Fruit fly (Drosophila melanogaster): ENCODE data around the gene CG15546.
A peak's percentile ranks its signal among the peaks of the same experiment; 100 is the strongest.

The CG15546 gene

dm6 chr3R:30859901-30860560 lies 16.0 kb downstream of the CG15546 start (continued):
- no peak for TF ChIP-seq Antp (GFP tag; optimal IDR thresholded peaks at IDR 0.05)
- TF ChIP-seq stwl (tag; optimal IDR thresholded peaks at IDR 0.05): no peak
- TF ChIP-seq klu (GFP tag; IDR thresholded peaks at IDR 0.05): no peak
- TF ChIP-seq Pdp1 (GFP tag; optimal IDR thresholded peaks at IDR 0.05): no peak
- no peak for TF ChIP-seq zen2 (GFP tag; IDR thresholded peaks at IDR 0.05; ENCODE audit: partially characterized antibody)
- TF ChIP-seq eyg (GFP tag; optimal IDR thresholded peaks at IDR 0.05): no peak
- TF ChIP-seq D (optimal IDR thresholded peaks at IDR 0.05): no peak
- no peak for TF ChIP-seq D (GFP tag; optimal IDR thresholded peaks at IDR 0.05)
- TF ChIP-seq tgo (GFP tag; IDR thresholded peaks at IDR 0.05): 0 out of 3 replicates have a peak, but pooled peaks have one; percentile 21
- TF ChIP-seq sens (GFP tag): peak; percentile 88
- no peak for TF ChIP-seq crp (GFP tag; optimal IDR thresholded peaks at IDR 0.05)
- TF ChIP-seq CG7556 (GFP tag; optimal IDR thresholded peaks at IDR 0.05): peak; percentile 40
- TF ChIP-seq Dbx (GFP tag; IDR thresholded peaks at IDR 0.05): no peak
- peak; percentile 16 for TF ChIP-seq CG30403 (GFP tag; optimal IDR thresholded peaks at IDR 0.05)
- no peak for TF ChIP-seq lmd (GFP tag; IDR thresholded peaks at IDR 0.05)
- no peak for TF ChIP-seq dan (GFP tag; IDR thresholded peaks at IDR 0.05)
- TF ChIP-seq CG14965 (GFP tag; optimal IDR thresholded peaks at IDR 0.05; ENCODE audit: borderline replicate concordance): no peak
- no peak for TF ChIP-seq Asciz (GFP tag; optimal IDR thresholded peaks at IDR 0.05)
- TF ChIP-seq HLH4C (GFP tag; IDR thresholded peaks at IDR 0.05; ENCODE audit: partially characterized antibody): no peak
- peak; percentile 35 for TF ChIP-seq lab (GFP tag; optimal IDR thresholded peaks at IDR 0.05)
- TF ChIP-seq onecut (GFP tag; IDR thresholded peaks at IDR 0.05): 0 out of 2 replicates have a peak, but pooled peaks have one; percentile 3
- no peak for TF ChIP-seq ap (GFP tag; IDR thresholded peaks at IDR 0.05)
- TF ChIP-seq CG10431 (GFP tag; optimal IDR thresholded peaks at IDR 0.05): peak; percentile 65
- TF ChIP-seq CG14710 (tag; optimal IDR thresholded peaks at IDR 0.05): peak; percentile 4
- TF ChIP-seq CG4328 (GFP tag; optimal IDR thresholded peaks at IDR 0.05): no peak
- peak; percentile 45 for TF ChIP-seq gem (tag; optimal IDR thresholded peaks at IDR 0.05)
- TF ChIP-seq CG17802 (tag; optimal IDR thresholded peaks at IDR 0.05): no peak
- TF ChIP-seq sc (optimal IDR thresholded peaks at IDR 0.05): no peak
- TF ChIP-seq sc (GFP tag; optimal IDR thresholded peaks at IDR 0.05): no peak
- TF ChIP-seq YL-1 (GFP tag; optimal IDR thresholded peaks at IDR 0.05): no peak
- TF ChIP-seq dmrt11E (tag; optimal IDR thresholded peaks at IDR 0.05): peak; percentile 10
- no peak for TF ChIP-seq CG7271 (tag; optimal IDR thresholded peaks at IDR 0.05)
- no peak for TF ChIP-seq da (GFP tag; optimal IDR thresholded peaks at IDR 0.05)
- TF ChIP-seq CG7839 (tag; optimal IDR thresholded peaks at IDR 0.05): no peak
- no peak for TF ChIP-seq CG13775 (GFP tag; optimal IDR thresholded peaks at IDR 0.05)
- TF ChIP-seq caup (GFP tag; optimal IDR thresholded peaks at IDR 0.05; ENCODE audit: severe bottlenecking): no peak
- no peak for TF ChIP-seq pnt (GFP tag; optimal IDR thresholded peaks at IDR 0.05)
- TF ChIP-seq cg (GFP tag; optimal IDR thresholded peaks at IDR 0.05): no peak
- TF ChIP-seq CG9876 (GFP tag; optimal IDR thresholded peaks at IDR 0.05): no peak
- no peak for TF ChIP-seq stc (GFP tag; IDR thresholded peaks at IDR 0.05)
- TF ChIP-seq tll (GFP tag; optimal IDR thresholded peaks at IDR 0.05): peak in 1 of 2 experiments; percentile 76
- TF ChIP-seq C15 (GFP tag; IDR thresholded peaks at IDR 0.05): no peak
- peak; percentile 20 for TF ChIP-seq CG1832 (GFP tag; optimal IDR thresholded peaks at IDR 0.05)
- no peak for TF ChIP-seq CG32772 (GFP tag; IDR thresholded peaks at IDR 0.05)
- 0 out of 2 replicates have a peak, but pooled peaks have one; percentile 26 for TF ChIP-seq CG6689 (GFP tag; IDR thresholded peaks at IDR 0.05)
- TF ChIP-seq CG6765 (GFP tag; optimal IDR thresholded peaks at IDR 0.05): no peak
- TF ChIP-seq CG6272 (GFP tag; IDR thresholded peaks at IDR 0.05): no peak
- TF ChIP-seq CG12299 (tag; optimal IDR thresholded peaks at IDR 0.05): no peak
- no peak for TF ChIP-seq CG9817 (tag; optimal IDR thresholded peaks at IDR 0.05)
